Worm (Caenorhabditis elegans) whole organism, young adult: ENCODE measurements around the gene algn-1.

Experiments
- B0261.1 ChIP-seq: sonication (generic microtip); optimal IDR thresholded peaks from 2 replicates; lab custom pipeline; 2016; ENCODE audit warnings: mild to moderate bottlenecking, missing genetic modification characterization, moderate library complexity, missing compliant biosample characterization
- B0336.3 ChIP-seq: fragments of 200-800 bp; sonication (Bioruptor generic); IDR thresholded peaks from 2 replicates; pipeline ENCODE4 v1.3.6; 2022; ENCODE audit warnings: missing genetic modification characterization, missing compliant biosample characterization
- C17E4.6 ChIP-seq: fragments of 200-800 bp; sonication (Bioruptor generic); IDR thresholded peaks from 2 replicates; pipeline ENCODE4 v1.3.6; 2022; ENCODE audit warnings: missing genetic modification reagents, missing genetic modification characterization, missing compliant biosample characterization
- F23B12.7 ChIP-seq: sonication (generic microtip); optimal IDR thresholded peaks from 2 replicates; lab custom pipeline; 2017; ENCODE audit warnings: missing genetic modification characterization, mild to moderate bottlenecking, missing compliant biosample characterization, antibody characterized with exemption, moderate library complexity; ENCODE audit not compliant: insufficient read depth
- F52B5.7 ChIP-seq: sonication (generic microtip); optimal IDR thresholded peaks from 2 replicates; lab custom pipeline; 2016; ENCODE audit warnings: mild to moderate bottlenecking, missing genetic modification characterization, missing compliant biosample characterization
- F57A8.1 ChIP-seq: fragments of 200-800 bp; sonication (Bioruptor generic); optimal IDR thresholded peaks from 2 replicates; lab custom pipeline; 2018; ENCODE audit warnings: mild to moderate bottlenecking, missing genetic modification characterization, moderate library complexity, missing compliant biosample characterization
- Y53F4B.3 ChIP-seq: fragments of 200-800 bp; sonication (Bioruptor generic); IDR thresholded peaks from 2 replicates; pipeline ENCODE4 v1.3.6; 2022; ENCODE audit warnings: missing genetic modification reagents, missing genetic modification characterization, missing compliant biosample characterization
- Y53G8AR.9 ChIP-seq: fragments of 200-800 bp; sonication (Bioruptor generic); conservative IDR thresholded peaks from 2 replicates; pipeline ENCODE4 v1.3.6; 2022; ENCODE audit warnings: missing genetic modification reagents, missing genetic modification characterization, missing compliant biosample characterization
- Y67H2A.10 ChIP-seq: fragments of 200-800 bp; sonication (Bioruptor generic); conservative IDR thresholded peaks from 2 replicates; pipeline ENCODE4 v1.3.6; 2022; ENCODE audit warnings: missing genetic modification reagents, missing genetic modification characterization, missing compliant biosample characterization
- ama-1 ChIP-seq, 3 experiments: fragments of 150-350 bp in 1 of 3; sonication (generic microtip) in 2 of 3; optimal IDR thresholded peaks; 2 replicates each; lab custom pipeline; 2014 to 2018; ENCODE audit warnings: missing biosample characterization in 2 of 3, missing genetic modification characterization in 2 of 3, missing genetic modification reagents in 2 of 3
- bed-2 ChIP-seq: fragments of 200-800 bp; sonication (Bioruptor generic); IDR thresholded peaks from 2 replicates; pipeline ENCODE4 v1.3.6; 2022; ENCODE audit warnings: missing genetic modification reagents, missing genetic modification characterization, missing compliant biosample characterization
- ceh-40 ChIP-seq: fragments of 200-800 bp; sonication (Bioruptor generic); IDR thresholded peaks from 2 replicates; pipeline ENCODE4 v1.3.6; 2022; ENCODE audit warnings: missing genetic modification characterization, missing compliant biosample characterization
- dpl-1 ChIP-seq: fragments of 150-350 bp; optimal IDR thresholded peaks from 2 replicates; lab custom pipeline; 2014; ENCODE audit warnings: missing biosample characterization, missing genetic modification reagents, missing genetic modification characterization
- efl-1 ChIP-seq: fragments of 150-350 bp; optimal IDR thresholded peaks from 2 replicates; lab custom pipeline; 2014; ENCODE audit warnings: missing biosample characterization, missing genetic modification reagents, missing genetic modification characterization
- egl-18 ChIP-seq: fragments of 200-800 bp; sonication (Bioruptor generic); IDR thresholded peaks from 2 replicates; pipeline ENCODE4 v1.3.6; 2022; ENCODE audit warnings: missing genetic modification reagents, missing genetic modification characterization, missing compliant biosample characterization
- ets-4 ChIP-seq: fragments of 200-800 bp; sonication (Bioruptor generic); optimal IDR thresholded peaks from 2 replicates; lab custom pipeline; 2018; ENCODE audit warnings: mild to moderate bottlenecking, missing genetic modification characterization, missing compliant biosample characterization
- fkh-3 ChIP-seq: sonication (generic microtip); optimal IDR thresholded peaks from 2 replicates; lab custom pipeline; 2016; ENCODE audit warnings: mild to moderate bottlenecking, missing genetic modification characterization, missing compliant biosample characterization
- hmg-1.2 ChIP-seq: fragments of 200-800 bp; sonication (Bioruptor generic); IDR thresholded peaks from 2 replicates; pipeline ENCODE4 v1.3.6; 2022; ENCODE audit warnings: missing genetic modification reagents, missing genetic modification characterization, missing compliant biosample characterization
- hmg-20 ChIP-seq: fragments of 200-800 bp; sonication (Bioruptor generic); IDR thresholded peaks from 2 replicates; pipeline ENCODE4 v1.3.6; 2022; ENCODE audit warnings: missing genetic modification reagents, missing genetic modification characterization, missing compliant biosample characterization
- hsf-1 ChIP-seq: fragments of 200-800 bp; sonication (Bioruptor generic); IDR thresholded peaks from 2 replicates; pipeline ENCODE4 v1.3.6; 2022; ENCODE audit warnings: missing genetic modification reagents, missing genetic modification characterization, missing compliant biosample characterization
- let-607 ChIP-seq, 2 experiments: fragments of 200-800 bp in 1 of 2; sonication (Bioruptor generic) in 1 of 2; sonication (generic microtip) in 1 of 2; optimal IDR thresholded peaks; 2 replicates each; lab custom pipeline; 2016 to 2018; ENCODE audit warnings: mild to moderate bottlenecking in 2 of 2, missing compliant biosample characterization in 2 of 2, missing genetic modification characterization in 2 of 2, moderate library complexity in 2 of 2, missing genotype in 1 of 2
- lin-26 ChIP-seq: fragments of 200-800 bp; sonication (Bioruptor generic); IDR thresholded peaks from 2 replicates; pipeline ENCODE4 v1.3.6; 2022; ENCODE audit warnings: missing genetic modification reagents, missing genetic modification characterization, missing compliant biosample characterization
- lsl-1 ChIP-seq: fragments of 200-800 bp; sonication (Bioruptor generic); optimal IDR thresholded peaks from 2 replicates; lab custom pipeline; 2018; ENCODE audit warnings: mild to moderate bottlenecking, missing genetic modification characterization, moderate library complexity, missing compliant biosample characterization
- madf-3 ChIP-seq: fragments of 200-800 bp; sonication (Bioruptor generic); IDR thresholded peaks from 2 replicates; pipeline ENCODE4 v1.3.6; 2022; ENCODE audit warnings: missing genetic modification reagents, missing genetic modification characterization, missing compliant biosample characterization
- madf-8 ChIP-seq: fragments of 200-800 bp; sonication (Bioruptor generic); conservative IDR thresholded peaks from 2 replicates; pipeline ENCODE4 v1.3.6; 2022; ENCODE audit warnings: missing genetic modification reagents, missing genetic modification characterization, missing compliant biosample characterization
- mel-28 ChIP-seq: sonication (generic microtip); optimal IDR thresholded peaks from 2 replicates; lab custom pipeline; 2016; ENCODE audit warnings: borderline replicate concordance, mild to moderate bottlenecking, missing genetic modification characterization, missing compliant biosample characterization
- mes-4 ChIP-seq: sonication (generic microtip); optimal IDR thresholded peaks from 2 replicates; lab custom pipeline; 2016; ENCODE audit warnings: missing genotype, missing genetic modification characterization, missing compliant biosample characterization
- nfyb-1 ChIP-seq: fragments of 200-800 bp; sonication (Bioruptor generic); IDR thresholded peaks from 2 replicates; pipeline ENCODE4 v1.3.6; 2022; ENCODE audit warnings: missing genetic modification reagents, missing genetic modification characterization, missing compliant biosample characterization
- nhr-120 ChIP-seq: fragments of 200-800 bp; sonication (Bioruptor generic); IDR thresholded peaks from 2 replicates; pipeline ENCODE4 v1.3.6; 2022; ENCODE audit warnings: missing genetic modification characterization, missing compliant biosample characterization
- nhr-27 ChIP-seq: fragments of 200-800 bp; sonication (Bioruptor generic); optimal IDR thresholded peaks from 2 replicates; lab custom pipeline; 2018; ENCODE audit warnings: mild to moderate bottlenecking, missing genetic modification characterization, moderate library complexity, missing compliant biosample characterization
- nhr-80 ChIP-seq: sonication (generic microtip); optimal IDR thresholded peaks from 2 replicates; lab custom pipeline; 2016; ENCODE audit warnings: missing genetic modification characterization, missing compliant biosample characterization
- pbrm-1 ChIP-seq: fragments of 200-800 bp; sonication (Bioruptor generic); IDR thresholded peaks from 2 replicates; pipeline ENCODE4 v1.3.6; 2022; ENCODE audit warnings: missing genetic modification reagents, missing genetic modification characterization, missing compliant biosample characterization
- sdz-38 ChIP-seq: sonication (generic microtip); optimal IDR thresholded peaks from 2 replicates; lab custom pipeline; 2016; ENCODE audit warnings: missing genotype, missing genetic modification characterization, missing compliant biosample characterization
- snpc-1.1 ChIP-seq: sonication (generic microtip); optimal IDR thresholded peaks from 2 replicates; lab custom pipeline; 2017; ENCODE audit warnings: missing genetic modification characterization, mild to moderate bottlenecking, missing compliant biosample characterization, antibody characterized with exemption, moderate library complexity, missing genotype, missing genetic modification reagents; ENCODE audit not compliant: insufficient read depth
- snpc-4 ChIP-seq, 5 experiments: fragments of 150-350 bp in 1 of 5; sonication (generic microtip) in 4 of 5; optimal IDR thresholded peaks; 2 replicates each; lab custom pipeline; 2014 to 2018; ENCODE audit warnings: missing genetic modification characterization in 5 of 5, missing biosample characterization in 3 of 5, antibody characterized with exemption in 2 of 5, mild to moderate bottlenecking in 2 of 5, missing compliant biosample characterization in 2 of 5, missing genotype in 2 of 5, moderate library complexity in 2 of 5, missing genetic modification reagents in 1 of 5
- somi-1 ChIP-seq: fragments of 200-800 bp; sonication (Bioruptor generic); optimal IDR thresholded peaks from 2 replicates; lab custom pipeline; 2018; ENCODE audit warnings: mild to moderate bottlenecking, missing genetic modification characterization, missing compliant biosample characterization
- unc-130 ChIP-seq: sonication (generic microtip); optimal IDR thresholded peaks from 2 replicates; lab custom pipeline; 2016; ENCODE audit warnings: missing genetic modification reagents, missing genetic modification characterization, missing compliant biosample characterization
- ztf-25 ChIP-seq: fragments of 200-800 bp; sonication (Bioruptor generic); IDR thresholded peaks from 2 replicates; pipeline ENCODE4 v1.3.6; 2022; ENCODE audit warnings: missing genetic modification reagents, missing genetic modification characterization, missing compliant biosample characterization
- ztf-26 ChIP-seq: sonication (generic microtip); optimal IDR thresholded peaks from 2 replicates; lab custom pipeline; 2017; ENCODE audit warnings: missing genetic modification characterization, missing compliant biosample characterization

The algn-1 gene

ce11 chrIII:6415306-6415973 is 44.5 kb upstream of the algn-1 start, which contains the start of gene nas-4 (continued):
- TF ChIP-seq dpl-1: no peak
- TF ChIP-seq pbrm-1 (GFP tag; lab: Robert Waterston, UW): 0 out of 2 replicates have a peak, but pooled peaks have one; percentile 25
- peak; percentile 29 for TF ChIP-seq mel-28 (tag; lab: Kevin White, UChicago)

DNA sequence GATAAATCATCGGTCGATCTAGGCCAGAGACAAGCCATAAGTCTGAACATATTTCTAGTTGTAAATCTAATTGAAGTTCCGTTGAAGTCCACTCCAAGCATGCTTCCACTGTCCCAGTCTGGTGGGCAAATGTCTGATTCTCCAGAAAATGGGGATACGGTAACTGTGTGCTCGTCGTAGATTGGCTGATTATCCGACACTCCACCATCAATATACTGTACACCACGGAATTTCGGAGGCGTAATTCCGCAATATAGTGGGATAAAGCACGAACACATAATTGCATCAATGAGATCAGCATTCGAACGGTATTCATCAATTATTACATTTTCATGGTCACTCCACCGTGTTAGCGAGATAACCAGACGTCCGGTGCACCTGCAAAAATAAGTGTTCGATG is 41.7 kb upstream of the algn-1 start:
- TF ChIP-seq ceh-40: no peak
- TF ChIP-seq ets-4 (GFP tag; lab: Kevin White, UChicago): no peak
- no peak for TF ChIP-seq lsl-1
- 0 out of 2 replicates have a peak, but pooled peaks have one; percentile 35 for TF ChIP-seq hsf-1
- TF ChIP-seq madf-3 (GFP tag; lab: Robert Waterston, UW): 0 out of 2 replicates have a peak, but pooled peaks have one; percentile 18
- no peak for TF ChIP-seq unc-130 (GFP tag; lab: Kevin White, UChicago)
- TF ChIP-seq sdz-38: no peak
- TF ChIP-seq F52B5.7 (tag; lab: Kevin White, UChicago): no peak
- no peak for TF ChIP-seq F23B12.7
- TF ChIP-seq ztf-26 (tag; lab: Kevin White, UChicago): peak; percentile 41
- no peak for TF ChIP-seq mes-4 (tag; lab: Kevin White, UChicago)
- TF ChIP-seq let-607 (tag; optimal IDR thresholded peaks at IDR 0.05; lab: Kevin White, UChicago): no peak
- TF ChIP-seq nhr-27 (tag; lab: Kevin White, UChicago): no peak
- 0 out of 2 replicates have a peak, but pooled peaks have one; percentile 6 for TF ChIP-seq nfyb-1

DNA sequence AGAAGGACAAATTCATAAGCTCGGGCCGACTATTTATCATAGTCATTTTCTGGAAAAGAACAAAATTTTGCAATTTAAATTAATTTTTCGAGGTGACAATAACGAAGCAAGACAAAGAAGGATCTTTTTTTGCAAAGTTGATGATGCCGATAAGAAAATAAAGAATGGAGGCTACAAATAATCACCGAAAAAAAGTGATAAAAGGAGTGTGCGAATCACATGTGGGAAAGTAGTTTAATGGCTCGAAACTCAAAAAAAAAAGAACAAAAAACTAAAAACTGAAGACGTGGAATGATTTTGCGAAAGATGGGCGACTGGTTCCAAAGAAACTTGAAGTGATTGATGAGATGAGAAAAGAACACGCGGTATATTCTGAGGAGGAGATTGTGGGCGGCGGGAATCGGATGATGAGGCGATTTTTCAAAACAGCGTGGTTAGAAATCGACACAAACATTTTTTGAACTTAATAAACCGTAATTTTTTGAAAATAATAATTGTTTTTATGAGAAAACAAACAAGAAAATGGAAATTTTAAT is 40.4 kb upstream of the algn-1 start, which contains the start of gene atgl-1:
TSS of gene atgl-1 (minus strand) at position 51 of the 536 bp plus-strand sequence.
- TF ChIP-seq ama-1 (optimal IDR thresholded peaks at IDR 0.05; lab: Kevin White, UChicago) (no peak), ama-1 (GFP tag; optimal IDR thresholded peaks at IDR 0.05; lab: Kevin White, UChicago) (no peak), lin-26 (GFP tag; lab: Robert Waterston, UW) (0 out of 2 replicates have a peak, but pooled peaks have one; percentile 23), nhr-80 (tag; lab: Kevin White, UChicago) (peak; percentile 12)

- peak; percentile 2 for TF ChIP-seq ama-1 (optimal IDR thresholded peaks at IDR 0.05; lab: Kevin White, UChicago)
- TF ChIP-seq ama-1 (GFP tag; optimal IDR thresholded peaks at IDR 0.05; lab: Kevin White, UChicago): no peak
- TF ChIP-seq snpc-4 (GFP tag; optimal IDR thresholded peaks at IDR 0.05; lab: Kevin White, UChicago): no peak
- no peak for TF ChIP-seq snpc-4 (tag; optimal IDR thresholded peaks at IDR 0.05; lab: Kevin White, UChicago)
- no peak for TF ChIP-seq F57A8.1 (GFP tag; lab: Kevin White, UChicago)
- no peak for TF ChIP-seq C17E4.6
- no peak for TF ChIP-seq ztf-25
- TF ChIP-seq snpc-1.1: no peak
- 0 out of 2 replicates have a peak, but pooled peaks have one; percentile 25 for TF ChIP-seq lin-26 (GFP tag; lab: Robert Waterston, UW)
- peak; percentile 18 for TF ChIP-seq somi-1 (GFP tag; lab: Kevin White, UChicago)
These were observed 39.7 kb upstream of the algn-1 start for ce11 chrIII:6420201-6420600.

ce11 chrIII:6420995-6421404 is 38.9 kb upstream of the algn-1 start:
- TF ChIP-seq B0336.3 (GFP tag; lab: Robert Waterston, UW) (peak; percentile 88), bed-2 (GFP tag; lab: Robert Waterston, UW) (no peak), fkh-3 (tag; lab: Kevin White, UChicago) (no peak), efl-1 (GFP tag; lab: Kevin White, UChicago) (no peak), mes-4 (tag; lab: Kevin White, UChicago) (no peak), nhr-27 (tag; lab: Kevin White, UChicago) (no peak), egl-18 (GFP tag; lab: Robert Waterston, UW) (no peak), Y53F4B.3 (GFP tag; lab: Robert Waterston, UW) (no peak), B0261.1 (no peak), madf-8 (GFP tag; lab: Robert Waterston, UW) (no peak), unc-130 (GFP tag; lab: Kevin White, UChicago) (no peak), Y53G8AR.9 (GFP tag; lab: Robert Waterston, UW) (no peak), nhr-120 (no peak), hmg-1.2 (GFP tag; lab: Robert Waterston, UW) (peak; percentile 99), madf-3 (GFP tag; lab: Robert Waterston, UW) (0 out of 2 replicates have a peak, but pooled peaks have one; percentile 55), Y67H2A.10 (GFP tag; lab: Robert Waterston, UW) (no peak), hmg-20 (GFP tag; lab: Robert Waterston, UW) (peak; percentile 24; the same call in 1 of the 2 replicates), ztf-26 (tag; lab: Kevin White, UChicago) (peak; percentile 88)
